Worm (Caenorhabditis elegans) whole organism, L1 larva: ENCODE measurements around the gene srxa-16.

Source experiments
- C34B4.2 ChIP-seq: sonication (generic microtip); optimal IDR thresholded peaks from 2 replicates; lab custom pipeline; 2017; ENCODE audit warnings: mild to moderate bottlenecking, missing genetic modification characterization, missing compliant biosample characterization
- F16B12.6 ChIP-seq: fragments of 150-350 bp; optimal IDR thresholded peaks from 2 replicates; lab custom pipeline; 2014; ENCODE audit warnings: missing biosample characterization, missing genetic modification characterization
- Y116A8C.19 ChIP-seq: sonication (generic microtip); optimal IDR thresholded peaks from 2 replicates; lab custom pipeline; 2016; ENCODE audit warnings: missing compliant biosample characterization, missing genetic modification characterization, borderline replicate concordance
- aha-1 ChIP-seq: fragments of 150-350 bp; optimal IDR thresholded peaks from 2 replicates; lab custom pipeline; 2014; ENCODE audit warnings: missing biosample characterization, missing genetic modification characterization
- alr-1 ChIP-seq: fragments of 200-800 bp; sonication (Bioruptor generic); optimal IDR thresholded peaks from 2 replicates; lab custom pipeline; 2018; ENCODE audit warnings: borderline replicate concordance, mild to moderate bottlenecking, missing genetic modification characterization, missing compliant biosample characterization
- ceh-8 ChIP-seq: fragments of 200-800 bp; sonication (Bioruptor generic); optimal IDR thresholded peaks from 2 replicates; lab custom pipeline; 2018; ENCODE audit warnings: mild to moderate bottlenecking, missing genetic modification characterization, moderate library complexity, missing compliant biosample characterization
- ceh-90 ChIP-seq: sonication (generic microtip); optimal IDR thresholded peaks from 2 replicates; lab custom pipeline; 2016; ENCODE audit warnings: missing genetic modification characterization, missing compliant biosample characterization
- dpl-1 ChIP-seq, 3 experiments: fragments of 150-350 bp in 2 of 3; sonication (generic microtip) in 1 of 3; optimal IDR thresholded peaks; 2 replicates each; lab custom pipeline; 2014 to 2017; ENCODE audit warnings: missing biosample characterization in 3 of 3, missing genetic modification characterization in 3 of 3, missing genetic modification reagents in 3 of 3
- dsc-1 ChIP-seq: sonication (generic microtip); optimal IDR thresholded peaks from 2 replicates; lab custom pipeline; 2016; ENCODE audit warnings: mild to moderate bottlenecking, missing genetic modification characterization, missing compliant biosample characterization
- efl-1 ChIP-seq, 4 experiments: fragments of 150-350 bp; optimal IDR thresholded peaks in 3 of 4; peaks in 1 of 4; 1 replicate in 1 of 4; 2 replicates in 3 of 4; lab custom pipeline; 2014; ENCODE audit warnings: missing biosample characterization in 2 of 4, missing genetic modification characterization in 2 of 4, missing genetic modification reagents in 2 of 4
- efl-3 ChIP-seq: fragments of 200-800 bp; sonication (Bioruptor generic); optimal IDR thresholded peaks from 2 replicates; lab custom pipeline; 2018; ENCODE audit warnings: mild to moderate bottlenecking, missing genetic modification characterization, missing compliant biosample characterization
- egl-27 ChIP-seq, 2 experiments: fragments of 150-350 bp in 1 of 2; sonication (generic microtip); optimal IDR thresholded peaks; 3 replicates each; lab custom pipeline; 2017 to 2018; ENCODE audit warnings: missing biosample characterization in 2 of 2, missing genetic modification characterization in 2 of 2, missing genetic modification reagents in 2 of 2
- elt-2 ChIP-seq: sonication (generic microtip); optimal IDR thresholded peaks from 2 replicates; lab custom pipeline; 2016; ENCODE audit warnings: missing genetic modification characterization, mild to moderate bottlenecking, inconsistent platforms, missing compliant biosample characterization, missing genetic modification reagents
- elt-3 ChIP-seq, 6 experiments: fragments of 150-350 bp in 1 of 6; sonication (generic microtip); optimal IDR thresholded peaks; 2 replicates each; lab custom pipeline; 2017 to 2018; ENCODE audit warnings: missing biosample characterization in 6 of 6, missing genetic modification characterization in 6 of 6, inconsistent platforms in 1 of 6
- fkh-10 ChIP-seq: sonication (generic microtip); optimal IDR thresholded peaks from 2 replicates; lab custom pipeline; 2017; ENCODE audit warnings: missing biosample characterization, missing genetic modification reagents, missing genetic modification characterization
- fkh-8 ChIP-seq: sonication (generic microtip); optimal IDR thresholded peaks from 2 replicates; lab custom pipeline; 2016; ENCODE audit warnings: mild to moderate bottlenecking, missing genetic modification characterization, missing compliant biosample characterization
- fos-1 ChIP-seq: fragments of 150-350 bp; optimal IDR thresholded peaks from 2 replicates; lab custom pipeline; 2014; ENCODE audit warnings: missing biosample characterization, missing genetic modification characterization
- hlh-4 ChIP-seq: sonication (generic microtip); optimal IDR thresholded peaks from 2 replicates; lab custom pipeline; 2016; ENCODE audit warnings: mild to moderate bottlenecking, missing genetic modification characterization, missing compliant biosample characterization
- jun-1 ChIP-seq: fragments of 150-350 bp; optimal IDR thresholded peaks from 2 replicates; lab custom pipeline; 2014; ENCODE audit warnings: missing biosample characterization, missing genetic modification reagents, missing genetic modification characterization
- lin-14 ChIP-seq: fragments of 200-800 bp; sonication (Bioruptor generic); optimal IDR thresholded peaks from 2 replicates; lab custom pipeline; 2018; ENCODE audit warnings: mild to moderate bottlenecking, missing genetic modification characterization, moderate library complexity, missing compliant biosample characterization
- lin-15B ChIP-seq: fragments of 150-350 bp; sonication (generic microtip); optimal IDR thresholded peaks from 3 replicates; lab custom pipeline; 2014; ENCODE audit warnings: missing biosample characterization, missing genetic modification characterization
- lin-39 ChIP-seq: fragments of 150-350 bp; optimal IDR thresholded peaks from 2 replicates; lab custom pipeline; 2014; ENCODE audit warnings: missing biosample characterization, missing genetic modification reagents, missing genetic modification characterization
- mep-1 ChIP-seq: fragments of 150-350 bp; optimal IDR thresholded peaks from 2 replicates; lab custom pipeline; 2014; ENCODE audit warnings: missing biosample characterization, missing genetic modification characterization
- nhr-20 ChIP-seq: sonication (generic microtip); optimal IDR thresholded peaks from 2 replicates; lab custom pipeline; 2016; ENCODE audit warnings: mild to moderate bottlenecking, missing genetic modification characterization, missing compliant biosample characterization
- pqm-1 ChIP-seq: sonication (generic microtip); optimal IDR thresholded peaks from 3 replicates; lab custom pipeline; 2017; ENCODE audit warnings: missing biosample characterization, missing genetic modification characterization
- rnt-1 ChIP-seq: sonication (generic microtip); optimal IDR thresholded peaks from 2 replicates; lab custom pipeline; 2016; ENCODE audit warnings: mild to moderate bottlenecking, missing genetic modification characterization, moderate library complexity, missing compliant biosample characterization
- skn-1 ChIP-seq: fragments of 150-350 bp; optimal IDR thresholded peaks from 2 replicates; lab custom pipeline; 2014; ENCODE audit warnings: missing biosample characterization, missing genetic modification characterization
- snpc-4 ChIP-seq: fragments of 150-350 bp; optimal IDR thresholded peaks from 2 replicates; lab custom pipeline; 2014; ENCODE audit warnings: missing biosample characterization, missing genetic modification characterization
- snu-23 ChIP-seq: sonication (generic microtip); optimal IDR thresholded peaks from 2 replicates; lab custom pipeline; 2016; ENCODE audit warnings: missing genetic modification characterization, missing compliant biosample characterization
- sup-37 ChIP-seq: fragments of 200-800 bp; sonication (Bioruptor generic); optimal IDR thresholded peaks from 2 replicates; lab custom pipeline; 2018; ENCODE audit warnings: mild to moderate bottlenecking, missing genetic modification characterization, missing compliant biosample characterization
- tbx-2 ChIP-seq: sonication (generic microtip); optimal IDR thresholded peaks from 2 replicates; lab custom pipeline; 2016; ENCODE audit warnings: missing genetic modification characterization, missing compliant biosample characterization
- unc-62 ChIP-seq: fragments of 150-350 bp; optimal IDR thresholded peaks from 2 replicates; lab custom pipeline; 2014; ENCODE audit warnings: missing biosample characterization, missing genetic modification reagents, missing genetic modification characterization
- unc-98 ChIP-seq: fragments of 200-800 bp; sonication (Bioruptor generic); IDR thresholded peaks from 2 replicates; pipeline ENCODE4 v1.3.6; 2022; ENCODE audit warnings: missing genetic modification characterization, missing compliant biosample characterization
- xbp-1 ChIP-seq: sonication (generic microtip); optimal IDR thresholded peaks from 2 replicates; lab custom pipeline; 2016; ENCODE audit warnings: missing genetic modification characterization, missing compliant biosample characterization
- ztf-11 ChIP-seq, 2 experiments: sonication (generic microtip); optimal IDR thresholded peaks; 2 replicates each; lab custom pipeline; 2016 to 2017; ENCODE audit warnings: missing genetic modification characterization in 2 of 2, missing biosample characterization in 1 of 2, missing compliant biosample characterization in 1 of 2
- ztf-4 ChIP-seq: fragments of 150-350 bp; optimal IDR thresholded peaks from 2 replicates; lab custom pipeline; 2014; ENCODE audit warnings: missing biosample characterization, missing genetic modification characterization

srxa-16 gene

ce11 chrV:16143066-16143581, 29.0 kb upstream of the srxa-16 start, which contains the start of gene fbxa-88:
fbxa-88 (minus strand) TSS chrV:16143116.
- TF ChIP-seq fkh-10 (GFP tag; lab: Kevin White, UChicago) = no peak
- peak; percentile 80 for TF ChIP-seq elt-2
- TF ChIP-seq pqm-1 (tag; lab: Kevin White, UChicago) = peak; percentile 47
- no peak for TF ChIP-seq elt-3 (tag; optimal IDR thresholded peaks at IDR 0.05; lab: Kevin White, UChicago)
- no peak for TF ChIP-seq skn-1 (tag; lab: Kevin White, UChicago)
- no peak for TF ChIP-seq dsc-1 (tag; lab: Kevin White, UChicago)
- peak; percentile 12 for TF ChIP-seq nhr-20
- TF ChIP-seq xbp-1 = no peak
- TF ChIP-seq aha-1 (tag; lab: Kevin White, UChicago) = no peak
- TF ChIP-seq F16B12.6 (tag; lab: Kevin White, UChicago) = no peak

ce11 chrV:16142371-16142770, 28.2 kb upstream of the srxa-16 start, which contains the start of gene fbxa-18:
fbxa-18 (plus strand) TSS chrV:16142671.
- TF ChIP-seq snpc-4 (no peak), ztf-11 (tag; optimal IDR thresholded peaks at IDR 0.05; lab: Kevin White, UChicago) (no peak), lin-14 (GFP tag; lab: Kevin White, UChicago) (no peak), fkh-8 (tag; lab: Kevin White, UChicago) (no peak), sup-37 (no peak), ceh-90 (tag; lab: Kevin White, UChicago) (no peak), fkh-10 (GFP tag; lab: Kevin White, UChicago) (no peak), ztf-4 (tag; lab: Kevin White, UChicago) (no peak), dsc-1 (tag; lab: Kevin White, UChicago) (no peak), unc-98 (GFP tag; lab: Robert Waterston, UW) (no peak), egl-27 (tag; optimal IDR thresholded peaks at IDR 0.05; lab: Kevin White, UChicago) (no peak), pqm-1 (tag; lab: Kevin White, UChicago) (no peak), hlh-4 (tag; lab: Kevin White, UChicago) (no peak), dpl-1 (GFP tag; optimal IDR thresholded peaks at IDR 0.05; lab: Kevin White, UChicago) (no peak)
- TF ChIP-seq, all 84 proteins: peak for 0

ce11 chrV:16141071-16141470, 26.9 kb upstream of the srxa-16 start, which contains the start of gene clc-32:
clc-32 (minus strand) TSS chrV:16141171.
- TF ChIP-seq lin-15B (tag; lab: Kevin White, UChicago) = no peak

- TF ChIP-seq efl-1 (optimal IDR thresholded peaks at IDR 0.05; lab: Kevin White, UChicago) = no peak
- TF ChIP-seq efl-1 (GFP tag; optimal IDR thresholded peaks at IDR 0.05 in 1 of 2; lab: Kevin White, UChicago) = peak in 1 of 2 experiments; percentile 65
- peak; percentile 10 for TF ChIP-seq elt-2
- TF ChIP-seq dpl-1 (GFP tag; optimal IDR thresholded peaks at IDR 0.05; lab: Kevin White, UChicago) = no peak
- TF ChIP-seq jun-1 (tag; lab: Kevin White, UChicago) = no peak
- no peak for TF ChIP-seq skn-1 (tag; lab: Kevin White, UChicago)
- TF ChIP-seq, all 84 proteins: peak for 2
Observed at ce11 chrV:16139529-16139928, 25.4 kb upstream of the srxa-16 start, which contains the start of gene clc-11. clc-11 (minus strand) TSS chrV:16139629.

- no peak for TF ChIP-seq efl-3 (GFP tag; lab: Kevin White, UChicago)
- no peak for TF ChIP-seq dpl-1 (GFP tag; optimal IDR thresholded peaks at IDR 0.05; lab: Kevin White, UChicago)
- TF ChIP-seq ztf-4 (tag; lab: Kevin White, UChicago) = no peak
Observed at ce11 chrV:16137043-16137442, 22.9 kb upstream of the srxa-16 start, which contains the start of gene F44G3.7. F44G3.7 (minus strand) TSS chrV:16137143.

- TF ChIP-seq ztf-4 (tag; lab: Kevin White, UChicago) = no peak
- no peak for TF ChIP-seq rnt-1 (tag; lab: Kevin White, UChicago)
- no peak for TF ChIP-seq fos-1 (tag; lab: Kevin White, UChicago)
- TF ChIP-seq snpc-4 = no peak
- no peak for TF ChIP-seq Y116A8C.19 (tag; lab: Kevin White, UChicago)
- TF ChIP-seq ceh-8 = no peak
- TF ChIP-seq alr-1 (tag; lab: Kevin White, UChicago) = no peak
- no peak for TF ChIP-seq unc-62 (GFP tag; lab: Kevin White, UChicago)
- TF ChIP-seq dpl-1 (GFP tag; optimal IDR thresholded peaks at IDR 0.05; lab: Kevin White, UChicago) = no peak
- TF ChIP-seq elt-3 (tag; optimal IDR thresholded peaks at IDR 0.05; lab: Kevin White, UChicago) = no peak
- no peak for TF ChIP-seq mep-1 (tag; lab: Kevin White, UChicago)
- TF ChIP-seq lin-15B (tag; lab: Kevin White, UChicago) = no peak
- TF ChIP-seq tbx-2 (tag; lab: Kevin White, UChicago) = no peak
- TF ChIP-seq snu-23 (GFP tag; lab: Kevin White, UChicago) = no peak
- TF ChIP-seq C34B4.2 = no peak
- TF ChIP-seq lin-39 (tag; lab: Kevin White, UChicago) = no peak
- TF ChIP-seq ceh-90 (tag; lab: Kevin White, UChicago) = no peak
Observed at ce11 chrV:16132705-16133104, 18.6 kb upstream of the srxa-16 start, which contains the start of gene fbxa-144. fbxa-144 (minus strand) TSS chrV:16132805.
